Fruit fly (Drosophila melanogaster) whole organism, pupa: ENCODE data around the gene CG14262.

ENCODE experiments used
- CG10348 ChIP-seq: fragments of 200-800 bp; sonication (Bioruptor generic); IDR thresholded peaks from 2 replicates; pipeline ENCODE4 v1.3.6; 2022; ENCODE audit warnings: missing biosample characterization, missing genetic modification characterization
- CG12605 ChIP-seq: fragments of 200-800 bp; sonication (Bioruptor generic); IDR thresholded peaks from 2 replicates; pipeline ENCODE4 v1.3.6; 2022; ENCODE audit warnings: missing biosample characterization, missing genetic modification characterization
- CG14655 ChIP-seq: fragments of 200-800 bp; sonication (Bioruptor generic); optimal IDR thresholded peaks from 3 replicates; lab custom pipeline; 2017; ENCODE audit warnings: mild to moderate bottlenecking, missing biosample characterization, missing genetic modification reagents, missing genetic modification characterization
- CG8159 ChIP-seq: fragments of 200-800 bp; sonication (Bioruptor generic); optimal IDR thresholded peaks from 3 replicates; lab custom pipeline; 2018; ENCODE audit warnings: missing biosample characterization, mild to moderate bottlenecking, missing genetic modification characterization, moderate library complexity
- CG8301 ChIP-seq: fragments of 200-800 bp; sonication (Bioruptor generic); optimal IDR thresholded peaks from 2 replicates; lab custom pipeline; 2018; ENCODE audit warnings: missing biosample characterization, mild to moderate bottlenecking, missing genetic modification characterization
- EcR ChIP-seq: fragments of 200-800 bp; sonication (Bioruptor generic); optimal IDR thresholded peaks from 3 replicates; lab custom pipeline; 2019; ENCODE audit warnings: missing biosample characterization, missing genetic modification characterization, mild to moderate bottlenecking, moderate library complexity, missing genetic modification reagents
- Ets98B ChIP-seq: fragments of 200-800 bp; sonication (Bioruptor generic); IDR thresholded peaks from 2 replicates; pipeline ENCODE4 v1.3.6; 2022; ENCODE audit warnings: missing biosample characterization, missing genetic modification characterization

DNA sequence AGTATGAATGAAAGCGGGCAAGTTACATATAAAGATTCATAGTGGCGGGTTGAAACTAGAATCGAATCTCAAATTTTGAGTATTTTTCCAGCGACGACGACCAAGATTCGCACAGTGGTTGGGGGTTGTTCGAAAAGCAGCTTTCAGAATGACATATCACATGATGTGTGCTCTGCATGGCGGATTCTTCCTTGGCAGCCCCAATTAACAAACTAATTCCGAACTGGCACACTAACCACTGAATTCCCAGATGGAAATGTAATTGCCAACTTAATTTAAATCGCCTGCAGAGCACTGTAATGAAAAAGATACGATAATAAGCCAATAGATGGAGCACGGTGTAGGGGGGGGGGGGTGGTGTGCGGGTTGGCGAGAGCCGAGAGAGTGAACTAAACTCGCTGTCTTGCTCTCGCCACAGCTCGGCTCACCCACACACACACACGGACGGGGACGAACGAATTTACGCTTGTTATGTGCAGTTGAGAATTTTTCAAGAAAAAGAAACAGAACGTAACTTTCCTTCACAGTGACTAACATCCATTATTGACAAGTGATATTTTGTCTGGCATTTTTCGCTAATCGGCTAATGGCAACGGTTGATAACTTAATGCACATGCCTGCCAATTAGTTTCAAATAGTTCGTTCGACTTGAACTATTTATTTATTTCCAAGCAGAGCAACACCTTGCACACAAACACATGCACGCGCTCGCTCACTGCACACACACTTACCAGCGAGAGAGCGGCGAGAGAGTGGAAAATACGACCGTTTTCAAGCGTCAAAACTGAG is 16.0 kb upstream of the CG14262 start:
- TF ChIP-seq CG8159, result peak; percentile 97
- TF ChIP-seq CG10348 (GFP tag; lab: Robert Waterston, UW), result peak; percentile 96
- TF ChIP-seq Ets98B (GFP tag; lab: Robert Waterston, UW), result peak; percentile 98
- TF ChIP-seq CG12605 (GFP tag; lab: Robert Waterston, UW), result peak; percentile 97
- peak; percentile 97 for TF ChIP-seq CG14655 (GFP tag; lab: Kevin White, UChicago)
- TF ChIP-seq EcR, result peak; percentile 36
- TF ChIP-seq CG8301 (tag; lab: Kevin White, UChicago), result peak; percentile 97
